Fruit fly (Drosophila melanogaster): ENCODE data around the gene eIF4G1.

eIF4G1 gene

DNA sequence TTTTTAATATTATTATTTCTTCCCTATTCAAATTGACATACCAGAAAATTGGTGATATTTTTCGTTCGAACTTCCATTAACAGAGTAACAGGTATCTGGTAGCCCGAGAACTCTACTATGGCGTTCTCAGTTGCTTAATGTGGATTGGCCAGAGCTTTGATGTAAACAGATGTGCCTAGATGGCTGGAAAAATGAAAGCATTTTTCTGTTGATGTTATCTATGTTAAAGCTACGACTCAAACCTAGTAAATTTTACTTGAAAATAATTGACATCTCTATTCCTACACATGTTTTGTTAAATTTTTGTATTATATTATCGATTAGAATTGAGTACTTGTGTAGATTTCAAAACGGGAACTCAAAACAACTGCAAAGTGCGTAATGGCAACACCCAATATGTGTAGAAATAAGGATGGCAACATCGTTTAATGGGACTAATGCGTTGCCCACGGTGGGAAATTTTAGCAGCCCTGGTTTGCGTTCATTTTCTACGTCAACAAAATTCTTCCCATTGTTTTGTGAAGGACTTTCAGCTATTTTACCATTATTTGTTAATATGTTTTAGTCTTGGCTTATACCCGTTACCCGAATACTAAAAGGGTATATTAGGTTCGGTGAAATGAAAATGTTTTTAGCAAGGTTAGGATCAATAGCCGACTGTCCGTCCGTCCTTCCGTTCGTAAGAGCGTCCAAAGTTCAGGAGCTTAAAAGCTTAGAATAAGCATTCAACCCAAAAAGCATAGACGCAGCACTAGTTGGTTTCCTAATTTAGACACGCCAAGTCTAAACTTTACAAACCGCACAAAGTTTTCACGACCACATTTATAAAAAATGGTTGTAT is 49.3 kb upstream of the eIF4G1 start (continued):
- TF ChIP-seq CG15479 (GFP tag; optimal IDR thresholded peaks at IDR 0.05) (no peak), CG2678 (tag; optimal IDR thresholded peaks at IDR 0.05) (no peak), crc (GFP tag; optimal IDR thresholded peaks at IDR 0.05) (no peak), CkIIα-i1 (GFP tag; IDR thresholded peaks at IDR 0.05) (no peak), CG9609 (GFP tag; optimal IDR thresholded peaks at IDR 0.05) (no peak), CG14050 (GFP tag; IDR thresholded peaks at IDR 0.05) (no peak), exex (tag; optimal IDR thresholded peaks at IDR 0.05) (no peak), stwl (tag; optimal IDR thresholded peaks at IDR 0.05) (peak; percentile 28), CG13296 (GFP tag; optimal IDR thresholded peaks at IDR 0.05) (no peak), hth (optimal IDR thresholded peaks at IDR 0.05) (no peak), CG11456 (GFP tag; IDR thresholded peaks at IDR 0.05) (no peak), CG7786 (GFP tag; optimal IDR thresholded peaks at IDR 0.05) (no peak), CG14860 (GFP tag; IDR thresholded peaks at IDR 0.05; ENCODE audit: partially characterized antibody) (peak; percentile 89), CG31365 (tag; optimal IDR thresholded peaks at IDR 0.05) (peak; percentile 36), CG6254 (GFP tag; optimal IDR thresholded peaks at IDR 0.05) (no peak), CG18619 (GFP tag; optimal IDR thresholded peaks at IDR 0.05) (no peak), psq (GFP tag; optimal IDR thresholded peaks at IDR 0.05) (no peak), tup (GFP tag; optimal IDR thresholded peaks at IDR 0.05) (no peak), Stat92E (GFP tag; optimal IDR thresholded peaks at IDR 0.05) (no peak), CG4282 (GFP tag; optimal IDR thresholded peaks at IDR 0.05) (no peak), CG4360 (GFP tag; IDR thresholded peaks at IDR 0.05) (no peak), zfh2 (GFP tag; optimal IDR thresholded peaks at IDR 0.05) (no peak), CTCF (GFP tag; optimal IDR thresholded peaks at IDR 0.05) (peak; percentile 88), Gsc (GFP tag; IDR thresholded peaks at IDR 0.05) (no peak), CG13424 (tag; optimal IDR thresholded peaks at IDR 0.05) (no peak), CG10147 (GFP tag; optimal IDR thresholded peaks at IDR 0.05) (no peak), Bdp1 (GFP tag; optimal IDR thresholded peaks at IDR 0.05) (no peak), CG18764 (GFP tag; optimal IDR thresholded peaks at IDR 0.05) (no peak), CG9727 (GFP tag; optimal IDR thresholded peaks at IDR 0.05) (no peak), CG1603 (tag; optimal IDR thresholded peaks at IDR 0.05) (peak; percentile 39), CG8290 (GFP tag; optimal IDR thresholded peaks at IDR 0.05) (peak; percentile 58), CG8290 (tag; optimal IDR thresholded peaks at IDR 0.05) (peak in 1 of 2 experiments; percentile 43), CG17328 (GFP tag; IDR thresholded peaks at IDR 0.05) (no peak), CoRest (tag; optimal IDR thresholded peaks at IDR 0.05) (peak; percentile 17), CG16813 (GFP tag; IDR thresholded peaks at IDR 0.05; ENCODE audit: partially characterized antibody) (peak; percentile 67), caup (GFP tag; optimal IDR thresholded peaks at IDR 0.05; ENCODE audit: severe bottlenecking) (no peak), CG43689 (GFP tag; IDR thresholded peaks at IDR 0.05) (no peak), Ets65A (GFP tag) (no peak), Med (GFP tag) (peak; percentile 80), CG13123 (GFP tag; optimal IDR thresholded peaks at IDR 0.05) (no peak), CG31224 (GFP tag; IDR thresholded peaks at IDR 0.05) (no peak), CG4854 (GFP tag; optimal IDR thresholded peaks at IDR 0.05) (no peak), Hey (tag; optimal IDR thresholded peaks at IDR 0.05) (no peak), trem (tag; optimal IDR thresholded peaks at IDR 0.05) (peak; percentile 68), amos (GFP tag; IDR thresholded peaks at IDR 0.05; ENCODE audit: partially characterized antibody) (peak; percentile 60), scrt (GFP tag; optimal IDR thresholded peaks at IDR 0.05) (no peak), Six4 (GFP tag; optimal IDR thresholded peaks at IDR 0.05) (no peak), sd (tag; optimal IDR thresholded peaks at IDR 0.05) (no peak), Drgx (GFP tag; IDR thresholded peaks at IDR 0.05) (no peak), CG13287 (GFP tag; IDR thresholded peaks at IDR 0.05; ENCODE audit: partially characterized antibody) (peak; percentile 72)
